Worm (Caenorhabditis elegans) whole organism, mixed stage, embryonic: ENCODE results near the gene ZK813.5.

Source experiments
- M03D4.4 ChIP-seq: sonication (generic microtip); optimal IDR thresholded peaks from 2 replicates; lab custom pipeline; 2017; ENCODE audit warnings: mild to moderate bottlenecking, missing genetic modification characterization, missing compliant biosample characterization
- bed-3 ChIP-seq: fragments of 200-800 bp; sonication (Bioruptor generic); optimal IDR thresholded peaks from 3 replicates; lab custom pipeline; 2018; ENCODE audit warnings: mild to moderate bottlenecking, missing genetic modification characterization, moderate library complexity, missing compliant biosample characterization
- blmp-1 ChIP-seq: fragments of 150-350 bp; optimal IDR thresholded peaks from 2 replicates; lab custom pipeline; 2014; ENCODE audit warnings: missing biosample characterization, missing genetic modification characterization
- ceh-39 ChIP-seq: fragments of 150-350 bp; optimal IDR thresholded peaks from 2 replicates; lab custom pipeline; 2014; ENCODE audit warnings: missing biosample characterization, missing genetic modification characterization
- ceh-43 ChIP-seq: fragments of 200-800 bp; sonication (Bioruptor generic); optimal IDR thresholded peaks from 2 replicates; lab custom pipeline; 2018; ENCODE audit warnings: mild to moderate bottlenecking, missing genetic modification characterization, moderate library complexity, missing compliant biosample characterization
- ceh-83 ChIP-seq: fragments of 200-800 bp; sonication (Bioruptor generic); optimal IDR thresholded peaks from 2 replicates; lab custom pipeline; 2018; ENCODE audit warnings: mild to moderate bottlenecking, missing genetic modification characterization, missing compliant biosample characterization
- cnd-1 ChIP-seq: fragments of 200-800 bp; sonication (Bioruptor generic); optimal IDR thresholded peaks from 2 replicates; lab custom pipeline; 2018; ENCODE audit warnings: mild to moderate bottlenecking, missing genetic modification characterization, missing compliant biosample characterization
- drap-1 ChIP-seq: fragments of 200-800 bp; sonication (Bioruptor generic); optimal IDR thresholded peaks from 3 replicates; lab custom pipeline; 2018; ENCODE audit warnings: mild to moderate bottlenecking, missing genetic modification characterization, missing compliant biosample characterization
- elt-1 ChIP-seq: sonication (generic microtip); optimal IDR thresholded peaks from 2 replicates; lab custom pipeline; 2017; ENCODE audit warnings: missing genetic modification characterization, mild to moderate bottlenecking, missing compliant biosample characterization, antibody characterized with exemption, moderate library complexity, borderline replicate concordance; ENCODE audit not compliant: insufficient read depth
- elt-3 ChIP-seq: fragments of 150-350 bp; optimal IDR thresholded peaks from 2 replicates; lab custom pipeline; 2014; ENCODE audit warnings: missing biosample characterization, missing genetic modification characterization
- flh-1 ChIP-seq: fragments of 200-800 bp; sonication (Bioruptor generic); optimal IDR thresholded peaks from 2 replicates; lab custom pipeline; 2018; ENCODE audit warnings: mild to moderate bottlenecking, missing genetic modification characterization, moderate library complexity, missing compliant biosample characterization
- ham-2 ChIP-seq: fragments of 200-800 bp; sonication (Bioruptor generic); optimal IDR thresholded peaks from 2 replicates; lab custom pipeline; 2018; ENCODE audit warnings: mild to moderate bottlenecking, missing genetic modification characterization, missing compliant biosample characterization
- hlh-1 ChIP-seq: fragments of 150-350 bp; optimal IDR thresholded peaks from 2 replicates; lab custom pipeline; 2014; ENCODE audit warnings: missing biosample characterization, missing genetic modification reagents, missing genetic modification characterization
- lin-13 ChIP-seq: fragments of 150-350 bp; optimal IDR thresholded peaks from 2 replicates; lab custom pipeline; 2014; ENCODE audit warnings: missing biosample characterization, missing genetic modification characterization
- lin-32 ChIP-seq: fragments of 200-800 bp; sonication (Bioruptor generic); optimal IDR thresholded peaks from 2 replicates; lab custom pipeline; 2018; ENCODE audit warnings: mild to moderate bottlenecking, missing genetic modification characterization, missing compliant biosample characterization
- lsy-2 ChIP-seq: fragments of 150-350 bp; optimal IDR thresholded peaks from 2 replicates; lab custom pipeline; 2014; ENCODE audit warnings: missing biosample characterization, missing genetic modification characterization
- mab-5 ChIP-seq: fragments of 150-350 bp; optimal IDR thresholded peaks from 2 replicates; lab custom pipeline; 2014; ENCODE audit warnings: missing biosample characterization, missing genetic modification characterization
- mls-2 ChIP-seq: sonication (generic microtip); optimal IDR thresholded peaks from 2 replicates; lab custom pipeline; 2016; ENCODE audit warnings: mild to moderate bottlenecking, missing genetic modification characterization, moderate library complexity, missing compliant biosample characterization
- nhr-2 ChIP-seq: fragments of 150-350 bp; optimal IDR thresholded peaks from 2 replicates; lab custom pipeline; 2014; ENCODE audit warnings: missing biosample characterization, missing genetic modification characterization
- nhr-237 ChIP-seq: fragments of 150-350 bp; optimal IDR thresholded peaks from 2 replicates; lab custom pipeline; 2014; ENCODE audit warnings: missing biosample characterization, missing genetic modification characterization
- nhr-28 ChIP-seq: fragments of 150-350 bp; optimal IDR thresholded peaks from 2 replicates; lab custom pipeline; 2014; ENCODE audit warnings: missing biosample characterization, missing genetic modification characterization
- nhr-76 ChIP-seq: sonication (generic microtip); optimal IDR thresholded peaks from 2 replicates; lab custom pipeline; 2017; ENCODE audit warnings: missing biosample characterization, missing genetic modification characterization
- sem-2 ChIP-seq: fragments of 200-800 bp; sonication (Bioruptor generic); optimal IDR thresholded peaks from 2 replicates; lab custom pipeline; 2018; ENCODE audit warnings: mild to moderate bottlenecking, missing genetic modification characterization, missing compliant biosample characterization
- snpc-4 ChIP-seq: fragments of 150-350 bp; optimal IDR thresholded peaks from 2 replicates; lab custom pipeline; 2014; ENCODE audit warnings: missing biosample characterization, missing genetic modification characterization
- tbx-8 ChIP-seq: fragments of 200-800 bp; sonication (Bioruptor generic); optimal IDR thresholded peaks from 2 replicates; lab custom pipeline; 2018; ENCODE audit warnings: mild to moderate bottlenecking, missing genetic modification characterization, moderate library complexity, missing compliant biosample characterization
- unc-120 ChIP-seq: sonication (generic microtip); optimal IDR thresholded peaks from 2 replicates; lab custom pipeline; 2017; ENCODE audit warnings: missing genetic modification characterization, missing compliant biosample characterization; ENCODE audit not compliant: poor library complexity, severe bottlenecking
- unc-62 ChIP-seq: fragments of 150-350 bp; optimal IDR thresholded peaks from 2 replicates; lab custom pipeline; 2014; ENCODE audit warnings: missing biosample characterization, missing genetic modification reagents, missing genetic modification characterization
- zip-8 ChIP-seq: fragments of 150-350 bp; optimal IDR thresholded peaks from 2 replicates; lab custom pipeline; 2014; ENCODE audit warnings: missing biosample characterization, missing genetic modification characterization
- ztf-11 ChIP-seq: fragments of 150-350 bp; optimal IDR thresholded peaks from 2 replicates; lab custom pipeline; 2014; ENCODE audit warnings: missing biosample characterization, missing genetic modification characterization

The ZK813.5 gene

ce11 chrX:3495776-3496175 lies 44.8 kb upstream of the ZK813.5 start, which contains the start of gene glt-1:
Gene glt-1, plus strand, starts transcription at chrX:3496026.
- TF ChIP-seq drap-1: no peak
- no peak for TF ChIP-seq cnd-1
- no peak for TF ChIP-seq blmp-1 (tag; lab: Kevin White, UChicago)
- TF ChIP-seq ceh-83 (GFP tag; lab: Kevin White, UChicago): no peak
- no peak for TF ChIP-seq nhr-2 (tag; lab: Kevin White, UChicago)
- TF ChIP-seq lin-32: no peak
- TF ChIP-seq M03D4.4 (tag; lab: Kevin White, UChicago): no peak
- no peak for TF ChIP-seq nhr-28 (tag; lab: Kevin White, UChicago)
- TF ChIP-seq sem-2: no peak
- TF ChIP-seq mab-5 (tag; lab: Kevin White, UChicago): no peak
- TF ChIP-seq flh-1: no peak
- TF ChIP-seq nhr-76 (tag; lab: Kevin White, UChicago): no peak
- TF ChIP-seq nhr-237: no peak
- no peak for TF ChIP-seq snpc-4 (tag; lab: Kevin White, UChicago)

- TF ChIP-seq unc-62 (GFP tag; lab: Kevin White, UChicago) (peak; percentile 79), ceh-43 (GFP tag; lab: Kevin White, UChicago) (no peak), hlh-1 (tag; lab: Kevin White, UChicago) (peak; percentile 36)
Observed at ce11 chrX:3494634-3495033, 43.6 kb upstream of the ZK813.5 start.

- no peak for TF ChIP-seq lin-32
Observed at ce11 chrX:3492431-3492830, 41.4 kb upstream of the ZK813.5 start.

ce11 chrX:3488993-3489392 lies 38.0 kb upstream of the ZK813.5 start, which contains the start of gene C12D12.3:
Gene C12D12.3, plus strand, starts transcription at chrX:3489293.
- TF ChIP-seq nhr-237 (no peak), nhr-28 (tag; lab: Kevin White, UChicago) (no peak), mab-5 (tag; lab: Kevin White, UChicago) (no peak), unc-120 (tag; lab: Kevin White, UChicago) (no peak), elt-3 (tag; lab: Kevin White, UChicago) (no peak), hlh-1 (tag; lab: Kevin White, UChicago) (no peak)

- no peak for TF ChIP-seq lin-13 (tag; lab: Kevin White, UChicago)
- no peak for TF ChIP-seq cnd-1
- TF ChIP-seq hlh-1 (tag; lab: Kevin White, UChicago): peak; percentile 92
- peak; percentile 59 for TF ChIP-seq unc-120 (tag; lab: Kevin White, UChicago)
- TF ChIP-seq mab-5 (tag; lab: Kevin White, UChicago): peak; percentile 2
- no peak for TF ChIP-seq bed-3 (GFP tag; lab: Kevin White, UChicago)
- TF ChIP-seq unc-62 (GFP tag; lab: Kevin White, UChicago): peak; percentile 88
Observed at ce11 chrX:3488074-3488688, 37.2 kb upstream of the ZK813.5 start.

- TF ChIP-seq nhr-237 (no peak), elt-1 (no peak), blmp-1 (tag; lab: Kevin White, UChicago) (no peak), snpc-4 (tag; lab: Kevin White, UChicago) (no peak), cnd-1 (no peak), ceh-83 (GFP tag; lab: Kevin White, UChicago) (no peak), nhr-2 (tag; lab: Kevin White, UChicago) (no peak), ceh-39 (tag; lab: Kevin White, UChicago) (no peak), ham-2 (GFP tag; lab: Kevin White, UChicago) (no peak), hlh-1 (tag; lab: Kevin White, UChicago) (no peak), drap-1 (no peak), ztf-11 (tag; lab: Kevin White, UChicago) (no peak), ceh-43 (GFP tag; lab: Kevin White, UChicago) (no peak), zip-8 (tag; lab: Kevin White, UChicago) (no peak), mab-5 (tag; lab: Kevin White, UChicago) (no peak), tbx-8 (no peak), mls-2 (tag; lab: Kevin White, UChicago) (no peak), bed-3 (GFP tag; lab: Kevin White, UChicago) (no peak), unc-62 (GFP tag; lab: Kevin White, UChicago) (no peak), lsy-2 (no peak)
Observed at ce11 chrX:3479950-3480349, 28.9 kb upstream of the ZK813.5 start, which contains the start of gene wrt-6. Gene wrt-6, plus strand, starts transcription at chrX:3480250.
